Worm (Caenorhabditis elegans) whole organism, L4 larva: ENCODE data around the gene taf-3.

Experiments used
- F10B5.3 ChIP-seq: sonication (generic microtip); optimal IDR thresholded peaks from 2 replicates; lab custom pipeline; 2016; ENCODE audit warnings: mild to moderate bottlenecking, missing genetic modification characterization, missing compliant biosample characterization
- R02D3.7 ChIP-seq: fragments of 150-350 bp; sonication (generic microtip); optimal IDR thresholded peaks from 3 replicates; lab custom pipeline; 2014; ENCODE audit warnings: missing biosample characterization, missing genetic modification characterization
- Y105C5A.15 ChIP-seq: fragments of 200-800 bp; sonication (Bioruptor generic); IDR thresholded peaks from 2 replicates; pipeline ENCODE4 v1.3.6; 2022; ENCODE audit warnings: missing genetic modification characterization, missing compliant biosample characterization
- Y75B8A.6 ChIP-seq: fragments of 200-800 bp; sonication (Bioruptor generic); IDR thresholded peaks from 2 replicates; pipeline ENCODE4 v1.3.6; 2022; ENCODE audit warnings: missing genetic modification reagents, missing genetic modification characterization, missing compliant biosample characterization
- ama-1 ChIP-seq: fragments of 150-350 bp; optimal IDR thresholded peaks from 2 replicates; lab custom pipeline; 2014; ENCODE audit warnings: inconsistent platforms, mixed read lengths
- ctbp-1 ChIP-seq: fragments of 200-800 bp; sonication (Bioruptor generic); IDR thresholded peaks from 2 replicates; pipeline ENCODE4 v1.3.6; 2022; ENCODE audit warnings: missing genetic modification reagents, missing genetic modification characterization, missing compliant biosample characterization
- egl-27 ChIP-seq: sonication (generic microtip); optimal IDR thresholded peaks from 3 replicates; lab custom pipeline; 2017; ENCODE audit warnings: missing biosample characterization, missing genetic modification reagents, missing genetic modification characterization
- gei-8 ChIP-seq: fragments of 200-800 bp; sonication (Bioruptor generic); optimal IDR thresholded peaks from 2 replicates; lab custom pipeline; 2018; ENCODE audit warnings: mild to moderate bottlenecking, missing genetic modification characterization, missing compliant biosample characterization
- lin-13 ChIP-seq: fragments of 150-350 bp; optimal IDR thresholded peaks from 2 replicates; lab custom pipeline; 2014; ENCODE audit warnings: missing biosample characterization, missing genetic modification reagents, missing genetic modification characterization
- lin-15B ChIP-seq: fragments of 150-350 bp; sonication (generic microtip); optimal IDR thresholded peaks from 3 replicates; lab custom pipeline; 2014; ENCODE audit warnings: missing biosample characterization, missing genetic modification characterization
- lsy-2 ChIP-seq, 2 experiments: fragments of 150-350 bp in 1 of 2; sonication (generic microtip) in 1 of 2; optimal IDR thresholded peaks; 2 replicates each; lab custom pipeline; 2014 to 2017; ENCODE audit warnings: missing biosample characterization in 2 of 2, missing genetic modification characterization in 2 of 2
- rbr-2 ChIP-seq: sonication (generic microtip); optimal IDR thresholded peaks from 2 replicates; lab custom pipeline; 2016; ENCODE audit warnings: missing genotype, missing genetic modification characterization, missing compliant biosample characterization
- unc-39 ChIP-seq: sonication (generic microtip); optimal IDR thresholded peaks from 2 replicates; lab custom pipeline; 2017; ENCODE audit warnings: missing biosample characterization, missing genetic modification characterization

- TF ChIP-seq Y75B8A.6 (GFP tag; lab: Robert Waterston, UW) (peak; percentile 85; the same call in 1 of the 2 replicates), R02D3.7 (no peak), lin-13 (GFP tag; lab: Kevin White, UChicago) (peak; percentile 66), ama-1 (lab: Kevin White, UChicago) (no peak), ctbp-1 (peak; percentile 72), lin-15B (tag; lab: Kevin White, UChicago) (no peak), gei-8 (peak; percentile 73), unc-39 (tag; lab: Kevin White, UChicago) (no peak), lsy-2 (tag; optimal IDR thresholded peaks at IDR 0.05; lab: Kevin White, UChicago) (peak in 1 of 2 experiments; percentile 61), F10B5.3 (no peak), rbr-2 (tag; lab: Kevin White, UChicago) (peak; percentile 33), egl-27 (tag; lab: Kevin White, UChicago) (no peak), Y105C5A.15 (GFP tag; lab: Robert Waterston, UW) (0 out of 2 replicates have a peak, but pooled peaks have one; percentile 74)
Observed at ce11 chrX:16377903-16378302, 45.7 kb downstream of the taf-3 start.
